Worm (Caenorhabditis elegans) whole organism, midembryonic: ENCODE data around the gene snap-1.

Experiments used
- T22C8.4 ChIP-seq: fragments of 200-800 bp; sonication (Bioruptor generic); IDR thresholded peaks from 2 replicates; pipeline ENCODE4 v1.3.6; 2022; ENCODE audit warnings: missing genetic modification characterization, missing compliant biosample characterization
- cog-1 ChIP-seq: sonication (generic microtip); optimal IDR thresholded peaks from 2 replicates; lab custom pipeline; 2016; ENCODE audit warnings: missing genetic modification characterization, missing compliant biosample characterization
- flt-1 ChIP-seq: fragments of 200-800 bp; sonication (Bioruptor generic); IDR thresholded peaks from 2 replicates; pipeline ENCODE4 v1.3.6; 2022; ENCODE audit warnings: missing genetic modification characterization, missing compliant biosample characterization
- ref-1 ChIP-seq: fragments of 200-800 bp; sonication (Bioruptor generic); conservative IDR thresholded peaks from 2 replicates; pipeline ENCODE4 v1.3.6; 2022; ENCODE audit warnings: missing genetic modification reagents, missing genetic modification characterization, missing compliant biosample characterization
- tab-1 ChIP-seq: fragments of 200-800 bp; sonication (Bioruptor generic); IDR thresholded peaks from 2 replicates; pipeline ENCODE4 v1.3.6; 2022; ENCODE audit warnings: missing genetic modification characterization, missing compliant biosample characterization
- ztf-23 ChIP-seq: fragments of 200-800 bp; sonication (Bioruptor generic); IDR thresholded peaks from 2 replicates; pipeline ENCODE4 v1.3.6; 2022; ENCODE audit warnings: missing genetic modification reagents, missing genetic modification characterization, missing compliant biosample characterization
- ztf-29 ChIP-seq: fragments of 200-800 bp; sonication (Bioruptor generic); IDR thresholded peaks from 2 replicates; pipeline ENCODE4 v1.3.6; 2022; ENCODE audit warnings: missing genetic modification reagents, missing genetic modification characterization, missing compliant biosample characterization

- TF ChIP-seq ztf-29 (GFP tag; lab: Robert Waterston, UW) (no peak), cog-1 (no peak), tab-1 (GFP tag; lab: Robert Waterston, UW) (no peak), T22C8.4 (GFP tag; lab: Robert Waterston, UW) (no peak), ztf-23 (no peak), flt-1 (GFP tag; lab: Robert Waterston, UW) (no peak), ref-1 (GFP tag; lab: Robert Waterston, UW) (no peak)
Observed at ce11 chrV:8143605-8144004, 13.2 kb downstream of the snap-1 start, which contains the start of gene D1014.2.
